Worm (Caenorhabditis elegans) whole organism, midembryonic: ENCODE results near the gene srh-216.

Experiments used
- T22C8.4 ChIP-seq: fragments of 200-800 bp; sonication (Bioruptor generic); IDR thresholded peaks from 2 replicates; pipeline ENCODE4 v1.3.6; 2022; ENCODE audit warnings: missing genetic modification characterization, missing compliant biosample characterization
- cog-1 ChIP-seq: sonication (generic microtip); optimal IDR thresholded peaks from 2 replicates; lab custom pipeline; 2016; ENCODE audit warnings: missing genetic modification characterization, missing compliant biosample characterization
- flt-1 ChIP-seq: fragments of 200-800 bp; sonication (Bioruptor generic); IDR thresholded peaks from 2 replicates; pipeline ENCODE4 v1.3.6; 2022; ENCODE audit warnings: missing genetic modification characterization, missing compliant biosample characterization
- klf-2 ChIP-seq: fragments of 200-800 bp; sonication (Bioruptor generic); conservative IDR thresholded peaks from 2 replicates; pipeline ENCODE4 v1.3.6; 2022; ENCODE audit warnings: missing genetic modification reagents, missing genetic modification characterization, missing compliant biosample characterization
- med-1 ChIP-seq: sonication (generic microtip); optimal IDR thresholded peaks from 2 replicates; lab custom pipeline; 2017; ENCODE audit warnings: missing genetic modification characterization, mild to moderate bottlenecking, missing compliant biosample characterization, antibody characterized with exemption, missing genetic modification reagents; ENCODE audit not compliant: insufficient read depth
- ref-1 ChIP-seq: fragments of 200-800 bp; sonication (Bioruptor generic); conservative IDR thresholded peaks from 2 replicates; pipeline ENCODE4 v1.3.6; 2022; ENCODE audit warnings: missing genetic modification reagents, missing genetic modification characterization, missing compliant biosample characterization
- tab-1 ChIP-seq: fragments of 200-800 bp; sonication (Bioruptor generic); IDR thresholded peaks from 2 replicates; pipeline ENCODE4 v1.3.6; 2022; ENCODE audit warnings: missing genetic modification characterization, missing compliant biosample characterization
- ztf-23 ChIP-seq: fragments of 200-800 bp; sonication (Bioruptor generic); IDR thresholded peaks from 2 replicates; pipeline ENCODE4 v1.3.6; 2022; ENCODE audit warnings: missing genetic modification reagents, missing genetic modification characterization, missing compliant biosample characterization
- ztf-29 ChIP-seq: fragments of 200-800 bp; sonication (Bioruptor generic); IDR thresholded peaks from 2 replicates; pipeline ENCODE4 v1.3.6; 2022; ENCODE audit warnings: missing genetic modification reagents, missing genetic modification characterization, missing compliant biosample characterization

Gene srh-216

ce11 chrV:16832865-16833264 is 5.5 kb upstream of the srh-216 start, which contains the start of gene phy-3:
TSS of gene phy-3 (plus strand) at chrV:16833165.
- TF ChIP-seq ztf-29 (GFP tag; lab: Robert Waterston, UW) (no peak), cog-1 (tag; lab: Kevin White, UChicago) (no peak), T22C8.4 (GFP tag; lab: Robert Waterston, UW) (no peak), klf-2 (GFP tag; lab: Robert Waterston, UW) (no peak), tab-1 (GFP tag; lab: Robert Waterston, UW) (no peak), ztf-23 (GFP tag; lab: Robert Waterston, UW) (no peak)

ce11 chrV:16831921-16832320 is 4.5 kb upstream of the srh-216 start, which contains the start of gene srh-215:
TSS of gene srh-215 (minus strand) at chrV:16832021.
- no peak for TF ChIP-seq ztf-23 (GFP tag; lab: Robert Waterston, UW)
- TF ChIP-seq T22C8.4 (GFP tag; lab: Robert Waterston, UW), result no peak
- TF ChIP-seq klf-2 (GFP tag; lab: Robert Waterston, UW), result no peak
- no peak for TF ChIP-seq ztf-29 (GFP tag; lab: Robert Waterston, UW)
- no peak for TF ChIP-seq ref-1 (GFP tag; lab: Robert Waterston, UW)
- TF ChIP-seq flt-1, result no peak
- no peak for TF ChIP-seq tab-1 (GFP tag; lab: Robert Waterston, UW)
- TF ChIP-seq med-1 (GFP tag; lab: Kevin White, UChicago), result no peak

- TF ChIP-seq tab-1 (GFP tag; lab: Robert Waterston, UW) (no peak), cog-1 (tag; lab: Kevin White, UChicago) (no peak), ztf-29 (GFP tag; lab: Robert Waterston, UW) (no peak), ztf-23 (GFP tag; lab: Robert Waterston, UW) (no peak), T22C8.4 (GFP tag; lab: Robert Waterston, UW) (no peak), klf-2 (GFP tag; lab: Robert Waterston, UW) (no peak)
Observed at ce11 chrV:16831310-16831709, 3.9 kb upstream of the srh-216 start.

ce11 chrV:16829396-16829795 is 2.0 kb upstream of the srh-216 start, which contains the start of gene srh-214:
TSS of gene srh-214 (minus strand) at chrV:16829755.
- TF ChIP-seq cog-1 (tag; lab: Kevin White, UChicago), result no peak
- no peak for TF ChIP-seq klf-2 (GFP tag; lab: Robert Waterston, UW)

- TF ChIP-seq klf-2 (GFP tag; lab: Robert Waterston, UW) (no peak), med-1 (GFP tag; lab: Kevin White, UChicago) (no peak), ztf-23 (GFP tag; lab: Robert Waterston, UW) (no peak), T22C8.4 (GFP tag; lab: Robert Waterston, UW) (no peak), flt-1 (no peak), ztf-29 (GFP tag; lab: Robert Waterston, UW) (no peak), cog-1 (tag; lab: Kevin White, UChicago) (no peak), tab-1 (GFP tag; lab: Robert Waterston, UW) (no peak), ref-1 (GFP tag; lab: Robert Waterston, UW) (no peak)
Observed at ce11 chrV:16821270-16821737, 6.1 kb downstream of the srh-216 start, which contains the start of gene T20B3.14. TSS of gene T20B3.14 (minus strand) at chrV:16821320.

- TF ChIP-seq tab-1 (GFP tag; lab: Robert Waterston, UW), result no peak
- no peak for TF ChIP-seq med-1 (GFP tag; lab: Kevin White, UChicago)
- no peak for TF ChIP-seq ref-1 (GFP tag; lab: Robert Waterston, UW)
- no peak for TF ChIP-seq ztf-29 (GFP tag; lab: Robert Waterston, UW)
- TF ChIP-seq cog-1 (tag; lab: Kevin White, UChicago), result no peak
- no peak for TF ChIP-seq T22C8.4 (GFP tag; lab: Robert Waterston, UW)
- no peak for TF ChIP-seq ztf-23 (GFP tag; lab: Robert Waterston, UW)
Observed at ce11 chrV:16816707-16817106, 10.7 kb downstream of the srh-216 start.

- TF ChIP-seq flt-1, result no peak
- TF ChIP-seq klf-2 (GFP tag; lab: Robert Waterston, UW), result no peak
- TF ChIP-seq ref-1 (GFP tag; lab: Robert Waterston, UW), result no peak
- TF ChIP-seq med-1 (GFP tag; lab: Kevin White, UChicago), result no peak
- no peak for TF ChIP-seq T22C8.4 (GFP tag; lab: Robert Waterston, UW)
Observed at ce11 chrV:16815261-16815660, 12.1 kb downstream of the srh-216 start, which contains the start of gene T20B3.1. TSS of gene T20B3.1 (plus strand) at chrV:16815561.

- no peak for TF ChIP-seq T22C8.4 (GFP tag; lab: Robert Waterston, UW)
- TF ChIP-seq tab-1 (GFP tag; lab: Robert Waterston, UW), result no peak
- TF ChIP-seq cog-1 (tag; lab: Kevin White, UChicago), result no peak
- TF ChIP-seq med-1 (GFP tag; lab: Kevin White, UChicago), result no peak
- TF ChIP-seq flt-1, result no peak
- TF ChIP-seq ref-1 (GFP tag; lab: Robert Waterston, UW), result no peak
- no peak for TF ChIP-seq ztf-23 (GFP tag; lab: Robert Waterston, UW)
- no peak for TF ChIP-seq klf-2 (GFP tag; lab: Robert Waterston, UW)
- no peak for TF ChIP-seq ztf-29 (GFP tag; lab: Robert Waterston, UW)
Observed at ce11 chrV:16814541-16815207, 12.7 kb downstream of the srh-216 start.

- TF ChIP-seq ztf-23 (GFP tag; lab: Robert Waterston, UW), result no peak
- no peak for TF ChIP-seq klf-2 (GFP tag; lab: Robert Waterston, UW)
- no peak for TF ChIP-seq cog-1 (tag; lab: Kevin White, UChicago)
- TF ChIP-seq med-1 (GFP tag; lab: Kevin White, UChicago), result no peak
- no peak for TF ChIP-seq tab-1 (GFP tag; lab: Robert Waterston, UW)
- no peak for TF ChIP-seq ref-1 (GFP tag; lab: Robert Waterston, UW)
- no peak for TF ChIP-seq flt-1
- no peak for TF ChIP-seq ztf-29 (GFP tag; lab: Robert Waterston, UW)
Observed at ce11 chrV:16812371-16812770, 15.0 kb downstream of the srh-216 start.
